Worm (Caenorhabditis elegans) whole organism, midembryonic: ENCODE measurements around the gene his-59.

Experiments used
- T22C8.4 ChIP-seq: fragments of 200-800 bp; sonication (Bioruptor generic); IDR thresholded peaks from 2 replicates; pipeline ENCODE4 v1.3.6; 2022; ENCODE audit warnings: missing genetic modification characterization, missing compliant biosample characterization
- cog-1 ChIP-seq: sonication (generic microtip); optimal IDR thresholded peaks from 2 replicates; lab custom pipeline; 2016; ENCODE audit warnings: missing genetic modification characterization, missing compliant biosample characterization
- flt-1 ChIP-seq: fragments of 200-800 bp; sonication (Bioruptor generic); IDR thresholded peaks from 2 replicates; pipeline ENCODE4 v1.3.6; 2022; ENCODE audit warnings: missing genetic modification characterization, missing compliant biosample characterization
- klf-2 ChIP-seq: fragments of 200-800 bp; sonication (Bioruptor generic); conservative IDR thresholded peaks from 2 replicates; pipeline ENCODE4 v1.3.6; 2022; ENCODE audit warnings: missing genetic modification reagents, missing genetic modification characterization, missing compliant biosample characterization
- med-1 ChIP-seq: sonication (generic microtip); optimal IDR thresholded peaks from 2 replicates; lab custom pipeline; 2017; ENCODE audit warnings: missing genetic modification characterization, mild to moderate bottlenecking, missing compliant biosample characterization, antibody characterized with exemption, missing genetic modification reagents; ENCODE audit not compliant: insufficient read depth
- ref-1 ChIP-seq: fragments of 200-800 bp; sonication (Bioruptor generic); conservative IDR thresholded peaks from 2 replicates; pipeline ENCODE4 v1.3.6; 2022; ENCODE audit warnings: missing genetic modification reagents, missing genetic modification characterization, missing compliant biosample characterization
- tab-1 ChIP-seq: fragments of 200-800 bp; sonication (Bioruptor generic); IDR thresholded peaks from 2 replicates; pipeline ENCODE4 v1.3.6; 2022; ENCODE audit warnings: missing genetic modification characterization, missing compliant biosample characterization
- ztf-23 ChIP-seq: fragments of 200-800 bp; sonication (Bioruptor generic); IDR thresholded peaks from 2 replicates; pipeline ENCODE4 v1.3.6; 2022; ENCODE audit warnings: missing genetic modification reagents, missing genetic modification characterization, missing compliant biosample characterization
- ztf-29 ChIP-seq: fragments of 200-800 bp; sonication (Bioruptor generic); IDR thresholded peaks from 2 replicates; pipeline ENCODE4 v1.3.6; 2022; ENCODE audit warnings: missing genetic modification reagents, missing genetic modification characterization, missing compliant biosample characterization

DNA sequence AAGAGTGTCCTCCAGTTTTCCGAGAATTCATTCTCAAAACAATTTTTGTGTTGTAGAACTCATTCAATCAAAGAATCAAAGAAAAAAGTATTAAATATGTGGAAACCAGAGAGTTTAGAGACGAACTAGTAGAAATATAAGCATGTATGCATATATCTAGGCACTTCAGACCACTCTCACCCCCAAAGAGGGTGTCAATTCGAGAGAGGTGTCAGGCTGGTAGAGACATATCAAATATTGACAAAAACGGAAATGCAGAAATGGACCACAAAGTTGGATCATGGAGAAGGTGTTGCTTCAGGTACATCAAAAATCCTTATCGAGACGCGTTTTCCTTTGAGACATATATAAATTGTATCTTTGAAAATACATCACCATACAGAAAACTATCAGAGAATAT, 35.7 kb downstream of the his-59 start:
- TF ChIP-seq ztf-23: no peak
- no peak for TF ChIP-seq T22C8.4
- TF ChIP-seq med-1 (GFP tag; lab: Kevin White, UChicago): no peak
- no peak for TF ChIP-seq cog-1
- no peak for TF ChIP-seq ref-1
- TF ChIP-seq flt-1: no peak
- TF ChIP-seq tab-1: no peak
- no peak for TF ChIP-seq klf-2 (GFP tag; lab: Robert Waterston, UW)
- TF ChIP-seq ztf-29: no peak
